Worm (Caenorhabditis elegans): ENCODE results near the gene ceh-30.
A peak's percentile ranks its signal among the peaks of the same experiment; 100 is the strongest.

DNA sequence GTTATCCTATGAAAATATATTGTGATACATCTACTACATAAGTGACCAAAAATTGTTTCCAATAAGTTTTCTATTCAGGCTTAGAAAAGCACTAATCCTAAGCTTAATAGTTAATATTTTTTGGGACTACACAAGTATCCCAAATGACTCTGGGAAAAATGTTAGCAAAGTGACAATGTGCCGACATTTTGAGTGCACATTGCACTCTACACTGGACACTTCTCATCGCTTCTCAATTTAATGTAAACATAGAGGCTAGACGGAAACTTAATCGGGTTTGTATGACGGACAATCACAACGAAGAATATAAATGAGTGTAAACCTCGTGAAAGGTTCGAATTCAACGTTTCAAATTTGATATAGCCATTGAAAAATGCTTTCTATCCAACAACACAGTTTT is 48.3 kb downstream of the ceh-30 start:
- TF ChIP-seq unc-62 (GFP tag; optimal IDR thresholded peaks at IDR 0.05), result no peak
- no peak for TF ChIP-seq mdl-1 (tag; optimal IDR thresholded peaks at IDR 0.05)
- peak in 1 of 2 experiments; percentile 51 for TF ChIP-seq efl-1 (optimal IDR thresholded peaks at IDR 0.05)
- no peak for TF ChIP-seq efl-1 (GFP tag; optimal IDR thresholded peaks at IDR 0.05 in 1 of 2)
- TF ChIP-seq nhr-77 (tag; optimal IDR thresholded peaks at IDR 0.05), result no peak
- no peak for TF ChIP-seq dpl-1 (GFP tag; optimal IDR thresholded peaks at IDR 0.05)
- no peak for TF ChIP-seq ztf-11 (tag; optimal IDR thresholded peaks at IDR 0.05)
- no peak for TF ChIP-seq jun-1 (tag; optimal IDR thresholded peaks at IDR 0.05)
